Fruit fly (Drosophila melanogaster) ovary, adult (tissue): ENCODE measurements around the gene msb1l.
A peak's percentile ranks its signal among the peaks of the same experiment; 100 is the strongest.

Source experiments
- CG17801 ChIP-seq: fragments of 200-800 bp; optimal IDR thresholded peaks from 2 replicates; lab custom pipeline; 2019; ENCODE audit warnings: missing biosample characterization, mild to moderate bottlenecking, missing genetic modification characterization, moderate library complexity; ENCODE audit not compliant: partially characterized antibody

Gene msb1l

dm6 chr2L:19577187-19577765, at the start of gene msb1l, which contains the start of gene spi:
Gene msb1l, plus strand, starts transcription at chr2L:19577701.
Gene spi, minus strand, starts transcription at chr2L:19577315.
- peak; percentile 17 for TF ChIP-seq CG17801 (GFP tag; lab: Kevin White, UChicago)

dm6 chr2L:19528308-19528707, 49.2 kb upstream of the msb1l start:
- TF ChIP-seq CG17801 (GFP tag; lab: Kevin White, UChicago), result peak; percentile 99

- TF ChIP-seq CG17801 (GFP tag; lab: Kevin White, UChicago), result peak; percentile 20
Measured at dm6 chr2L:19530092-19530491, 47.4 kb upstream of the msb1l start, which contains the start of gene CG10165. Gene CG10165, minus strand, starts transcription at chr2L:19530305.

- peak; percentile 80 for TF ChIP-seq CG17801 (GFP tag; lab: Kevin White, UChicago)
Measured at dm6 chr2L:19533247-19533646, 44.3 kb upstream of the msb1l start, which contains the start of gene CG33116. Gene CG33116, plus strand, starts transcription at chr2L:19533479.

dm6 chr2L:19535234-19535633, 42.3 kb upstream of the msb1l start, which contains the start of gene CG31697:
Gene CG31697, plus strand, starts transcription at chr2L:19535448.
- no peak for TF ChIP-seq CG17801 (GFP tag; lab: Kevin White, UChicago)

- TF ChIP-seq CG17801 (GFP tag; lab: Kevin White, UChicago), result no peak
Measured at dm6 chr2L:19537779-19538456, 39.6 kb upstream of the msb1l start, which contains the start of gene CG13082. Gene CG13082, plus strand, starts transcription at chr2L:19538425.

dm6 chr2L:19540307-19540706, 37.2 kb upstream of the msb1l start, which contains the start of gene CG13081:
Gene CG13081, plus strand, starts transcription at chr2L:19540607.
- no peak for TF ChIP-seq CG17801 (GFP tag; lab: Kevin White, UChicago)

- TF ChIP-seq CG17801 (GFP tag; lab: Kevin White, UChicago), result no peak
Measured at dm6 chr2L:19542268-19542773, 35.2 kb upstream of the msb1l start.

dm6 chr2L:19543010-19543564, 34.4 kb upstream of the msb1l start:
- no peak for TF ChIP-seq CG17801 (GFP tag; lab: Kevin White, UChicago)

- peak; percentile 77 for TF ChIP-seq CG17801 (GFP tag; lab: Kevin White, UChicago)
Measured at dm6 chr2L:19546869-19547710, 30.4 kb upstream of the msb1l start, which contains the start of gene CG10337. Gene CG10337, minus strand, starts transcription at chr2L:19546959.

dm6 chr2L:19548158-19548557, 29.3 kb upstream of the msb1l start, which contains the start of gene Tep4:
Gene Tep4, plus strand, starts transcription at chr2L:19548507.
- no peak for TF ChIP-seq CG17801 (GFP tag; lab: Kevin White, UChicago)

- no peak for TF ChIP-seq CG17801 (GFP tag; lab: Kevin White, UChicago)
Measured at dm6 chr2L:19549412-19549811, 28.1 kb upstream of the msb1l start.

dm6 chr2L:19563029-19563980, 14.2 kb upstream of the msb1l start, which contains the start of gene CG13078:
Gene CG13078, plus strand, starts transcription at chr2L:19563930.
- TF ChIP-seq CG17801 (GFP tag; lab: Kevin White, UChicago), result no peak
